Worm (Caenorhabditis elegans) whole organism, L4 larva: ENCODE measurements around the gene str-149.

Experiments used
- ceh-32 ChIP-seq: sonication (generic microtip); optimal IDR thresholded peaks from 2 replicates; lab custom pipeline; 2016; ENCODE audit warnings: mild to moderate bottlenecking, missing genetic modification characterization, missing compliant biosample characterization; ENCODE audit not compliant: poor library complexity
- ctbp-1 ChIP-seq: fragments of 200-800 bp; sonication (Bioruptor generic); IDR thresholded peaks from 2 replicates; pipeline ENCODE4 v1.3.6; 2022; ENCODE audit warnings: missing genetic modification reagents, missing genetic modification characterization, missing compliant biosample characterization
- egl-27 ChIP-seq: sonication (generic microtip); optimal IDR thresholded peaks from 3 replicates; lab custom pipeline; 2017; ENCODE audit warnings: missing biosample characterization, missing genetic modification reagents, missing genetic modification characterization
- hlh-30 ChIP-seq: sonication (generic microtip); optimal IDR thresholded peaks from 2 replicates; lab custom pipeline; 2017; ENCODE audit warnings: antibody characterized with exemption, mild to moderate bottlenecking, missing genetic modification characterization, missing compliant biosample characterization; ENCODE audit not compliant: insufficient read depth
- jun-1 ChIP-seq: fragments of 150-350 bp; optimal IDR thresholded peaks from 2 replicates; lab custom pipeline; 2014; ENCODE audit warnings: missing biosample characterization, missing genetic modification reagents, missing genetic modification characterization
- mdl-1 ChIP-seq, 2 experiments: fragments of 150-350 bp in 1 of 2; sonication (generic microtip) in 1 of 2; optimal IDR thresholded peaks; 2 replicates each; lab custom pipeline; 2014 to 2017; ENCODE audit warnings: missing biosample characterization in 2 of 2, missing genetic modification characterization in 2 of 2
- nhr-11 ChIP-seq: fragments of 150-350 bp; optimal IDR thresholded peaks from 2 replicates; lab custom pipeline; 2014; ENCODE audit warnings: missing biosample characterization, missing genetic modification characterization
- nhr-237 ChIP-seq: sonication (generic microtip); optimal IDR thresholded peaks from 2 replicates; lab custom pipeline; 2017; ENCODE audit warnings: missing biosample characterization, missing genetic modification characterization
- nhr-28 ChIP-seq: fragments of 150-350 bp; optimal IDR thresholded peaks from 2 replicates; lab custom pipeline; 2014; ENCODE audit warnings: missing biosample characterization, missing genetic modification characterization
- nhr-41 ChIP-seq: fragments of 200-800 bp; sonication (Bioruptor generic); IDR thresholded peaks from 2 replicates; pipeline ENCODE4 v1.3.6; 2022; ENCODE audit warnings: missing genetic modification reagents, missing genetic modification characterization, missing compliant biosample characterization
- skn-1 ChIP-seq: fragments of 150-350 bp; optimal IDR thresholded peaks from 2 replicates; lab custom pipeline; 2014; ENCODE audit warnings: missing biosample characterization, missing genetic modification characterization
- snpc-4 ChIP-seq: fragments of 150-350 bp; optimal IDR thresholded peaks from 2 replicates; lab custom pipeline; 2014; ENCODE audit warnings: missing biosample characterization, missing genetic modification characterization
- unc-62 ChIP-seq, 3 experiments: fragments of 150-350 bp in 1 of 3; sonication (generic microtip); optimal IDR thresholded peaks in 2 of 3; peaks in 1 of 3; 1 replicate in 1 of 3; 2 replicates in 2 of 3; lab custom pipeline; 2014 to 2017; ENCODE audit warnings: missing biosample characterization in 3 of 3, missing genetic modification characterization in 3 of 3, missing genetic modification reagents in 3 of 3, missing genotype in 1 of 3

DNA sequence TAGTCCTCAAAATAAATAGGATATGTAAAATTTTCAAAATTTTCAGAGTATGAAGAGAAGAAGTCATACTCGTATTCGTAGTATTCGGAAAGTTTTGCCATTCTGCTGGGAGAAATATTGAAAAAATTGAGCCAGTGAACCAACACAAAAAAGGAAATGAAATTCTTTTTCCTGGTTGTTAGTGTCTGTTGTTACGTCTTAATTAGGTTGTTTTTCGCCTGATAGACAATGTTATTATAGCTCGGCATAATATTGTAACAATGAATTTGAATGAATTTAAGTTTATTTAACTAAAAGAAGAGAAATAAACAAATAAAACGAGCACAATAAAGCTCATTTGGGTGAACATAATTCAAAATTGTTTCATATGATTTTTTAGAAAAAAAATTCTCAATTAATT, 15.2 kb downstream of the str-149 start, which contains the start of gene srw-73:
- no peak for TF ChIP-seq nhr-237 (tag; lab: Kevin White, UChicago)
- no peak for TF ChIP-seq unc-62 (GFP tag; optimal IDR thresholded peaks at IDR 0.05 in 1 of 2; lab: Kevin White, UChicago)
- TF ChIP-seq unc-62 (tag; optimal IDR thresholded peaks at IDR 0.05; lab: Kevin White, UChicago): no peak
- TF ChIP-seq ctbp-1: no peak
- no peak for TF ChIP-seq skn-1
- TF ChIP-seq hlh-30: no peak
- TF ChIP-seq egl-27: no peak
- no peak for TF ChIP-seq snpc-4 (tag; lab: Kevin White, UChicago)
- TF ChIP-seq nhr-41 (GFP tag; lab: Robert Waterston, UW): no peak
- no peak for TF ChIP-seq nhr-28 (tag; lab: Kevin White, UChicago)
- no peak for TF ChIP-seq jun-1 (tag; lab: Kevin White, UChicago)
- TF ChIP-seq mdl-1 (tag; optimal IDR thresholded peaks at IDR 0.05; lab: Kevin White, UChicago): no peak
- TF ChIP-seq nhr-11 (tag; lab: Kevin White, UChicago): no peak
- TF ChIP-seq ceh-32 (tag; lab: Kevin White, UChicago): no peak
